Worm (Caenorhabditis elegans): ENCODE results near the gene ZK856.19.

The ZK856.19 gene

ce11 chrV:10220605-10221004 is 15.9 kb upstream of the ZK856.19 start, which contains the start of gene C12D8.13 (continued):
- no peak for TF ChIP-seq nhr-11 (tag; optimal IDR thresholded peaks at IDR 0.05)
- TF ChIP-seq mab-9 (GFP tag; IDR thresholded peaks at IDR 0.05) = no peak

ce11 chrV:10216724-10217123 is 12.0 kb upstream of the ZK856.19 start, which contains the start of gene ZK856.14:
ZK856.14 (plus strand) TSS chrV:10217024.
- no peak for TF ChIP-seq xbp-1 (tag; optimal IDR thresholded peaks at IDR 0.05)
- no peak for TF ChIP-seq ceh-82 (tag; optimal IDR thresholded peaks at IDR 0.05)
- TF ChIP-seq ceh-88 (GFP tag; IDR thresholded peaks at IDR 0.05) = no peak
- no peak for TF ChIP-seq C34B4.2 (tag; optimal IDR thresholded peaks at IDR 0.05)
- no peak for TF ChIP-seq nhr-20 (tag; optimal IDR thresholded peaks at IDR 0.05)

- TF ChIP-seq hlh-4 (tag; optimal IDR thresholded peaks at IDR 0.05) (no peak), lin-15B (tag; optimal IDR thresholded peaks at IDR 0.05) (no peak), swsn-7 (tag; optimal IDR thresholded peaks at IDR 0.05) (no peak), lin-39 (tag; optimal IDR thresholded peaks at IDR 0.05) (no peak), dsc-1 (tag; optimal IDR thresholded peaks at IDR 0.05) (no peak), nhr-77 (tag; optimal IDR thresholded peaks at IDR 0.05) (no peak), vab-15 (tag; optimal IDR thresholded peaks at IDR 0.05) (no peak), ztf-4 (tag; optimal IDR thresholded peaks at IDR 0.05) (no peak), sptf-1 (tag; optimal IDR thresholded peaks at IDR 0.05) (no peak), ets-5 (GFP tag; IDR thresholded peaks at IDR 0.05) (no peak), egl-13 (tag; optimal IDR thresholded peaks at IDR 0.05) (no peak), sup-37 (GFP tag; optimal IDR thresholded peaks at IDR 0.05) (no peak), pqm-1 (tag; optimal IDR thresholded peaks at IDR 0.05) (no peak), sox-4 (tag; optimal IDR thresholded peaks at IDR 0.05) (no peak), elt-2 (tag; optimal IDR thresholded peaks at IDR 0.05) (no peak), nhr-20 (tag; optimal IDR thresholded peaks at IDR 0.05) (no peak), nhr-19 (GFP tag; conservative IDR thresholded peaks at IDR 0.05) (no peak), unc-86 (tag; optimal IDR thresholded peaks at IDR 0.05) (no peak)
These were observed 7.9 kb upstream of the ZK856.19 start, which contains the start of gene hpo-40 for ce11 chrV:10212627-10213026. hpo-40 (plus strand) TSS chrV:10212927.

ce11 chrV:10212027-10212426 is 7.3 kb upstream of the ZK856.19 start, which contains the start of gene zhit-3:
zhit-3 (minus strand) TSS chrV:10212127.
- no peak for TF ChIP-seq aly-2 (tag; optimal IDR thresholded peaks at IDR 0.05)
- no peak for TF ChIP-seq vab-15 (tag; optimal IDR thresholded peaks at IDR 0.05)
- no peak for TF ChIP-seq nhr-47 (tag; optimal IDR thresholded peaks at IDR 0.05)
- no peak for TF ChIP-seq egl-13 (tag; optimal IDR thresholded peaks at IDR 0.05)
- no peak for TF ChIP-seq nhr-85 (tag)

ce11 chrV:10210244-10210643 is 5.5 kb upstream of the ZK856.19 start, which contains the start of gene tftc-3:
tftc-3 (minus strand) TSS chrV:10210344.
- TF ChIP-seq ama-1 (optimal IDR thresholded peaks at IDR 0.05) (no peak), C16A3.4 (tag; optimal IDR thresholded peaks at IDR 0.05) (no peak), ets-5 (GFP tag; IDR thresholded peaks at IDR 0.05) (no peak), hlh-4 (tag; optimal IDR thresholded peaks at IDR 0.05) (no peak), mdl-1 (tag; optimal IDR thresholded peaks at IDR 0.05) (no peak), sptf-1 (tag; optimal IDR thresholded peaks at IDR 0.05) (no peak), fkh-8 (tag; optimal IDR thresholded peaks at IDR 0.05) (no peak), jun-1 (tag; optimal IDR thresholded peaks at IDR 0.05) (no peak), sup-37 (GFP tag; optimal IDR thresholded peaks at IDR 0.05) (no peak), tlp-1 (tag; optimal IDR thresholded peaks at IDR 0.05) (no peak), ztf-11 (tag; optimal IDR thresholded peaks at IDR 0.05) (no peak)

ce11 chrV:10206502-10206901 is 1.8 kb upstream of the ZK856.19 start, which contains the start of gene rpc-25:
rpc-25 (minus strand) TSS chrV:10206602.
- TF ChIP-seq dsc-1 (tag; optimal IDR thresholded peaks at IDR 0.05) = no peak
- TF ChIP-seq nhr-90 (tag; optimal IDR thresholded peaks at IDR 0.05; ENCODE audit: poor library complexity) = no peak
- TF ChIP-seq pqm-1 (tag; optimal IDR thresholded peaks at IDR 0.05) = no peak
- no peak for TF ChIP-seq fos-1 (tag; optimal IDR thresholded peaks at IDR 0.05)
- no peak for TF ChIP-seq tbx-2 (tag; optimal IDR thresholded peaks at IDR 0.05)
- no peak for TF ChIP-seq C34B4.2 (tag; optimal IDR thresholded peaks at IDR 0.05)
- TF ChIP-seq blmp-1 (tag; optimal IDR thresholded peaks at IDR 0.05) = no peak
- TF ChIP-seq ceh-82 (tag; optimal IDR thresholded peaks at IDR 0.05) = no peak

All from whole organism, L1 larva.